Worm (Caenorhabditis elegans): Measurements from ENCODE around the gene gcy-19.

DNA sequence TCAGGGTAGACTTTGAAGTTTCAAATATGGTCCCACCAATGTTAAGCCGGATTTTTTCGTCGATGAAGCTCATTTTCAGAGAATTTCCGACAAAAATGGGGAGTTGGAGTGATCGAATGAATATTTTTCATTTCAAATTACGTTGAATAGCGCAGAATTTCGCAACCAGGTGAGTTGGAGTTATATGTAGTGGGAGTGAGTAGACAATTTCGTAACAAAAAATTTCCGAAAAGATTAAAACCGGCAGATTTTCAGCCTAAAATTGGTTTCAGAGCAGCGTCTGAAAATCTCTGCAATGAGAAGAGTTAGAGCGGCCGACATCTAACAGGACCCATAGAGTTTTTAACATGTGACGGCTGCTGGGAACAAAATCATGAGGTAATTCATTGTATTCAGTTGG is 50.5 kb downstream of the gcy-19 start, which contains the start of gene sdz-35:
- no peak for TF ChIP-seq ama-1 (optimal IDR thresholded peaks at IDR 0.05)
- no peak for TF ChIP-seq elt-2 (tag; optimal IDR thresholded peaks at IDR 0.05)
- no peak for TF ChIP-seq gmeb-2 (tag; optimal IDR thresholded peaks at IDR 0.05)
- TF ChIP-seq F13H6.1 (tag; optimal IDR thresholded peaks at IDR 0.05), result no peak
- no peak for TF ChIP-seq ceh-19 (GFP tag; optimal IDR thresholded peaks at IDR 0.05)
- no peak for TF ChIP-seq sox-2 (GFP tag; IDR thresholded peaks at IDR 0.05)
- no peak for TF ChIP-seq fkh-10 (GFP tag; optimal IDR thresholded peaks at IDR 0.05)
- no peak for TF ChIP-seq tbx-7 (tag; optimal IDR thresholded peaks at IDR 0.05)

Data from whole organism, late embryonic.